Fruit fly (Drosophila melanogaster) whole organism, embryonic: ENCODE measurements around the gene CG7557.

Source experiments
- CG2712 ChIP-seq: fragments of 200-800 bp; optimal IDR thresholded peaks from 3 replicates; lab custom pipeline; 2019; ENCODE audit warnings: missing biosample characterization, mild to moderate bottlenecking, missing genetic modification characterization, moderate library complexity
- CG4854 ChIP-seq: fragments of 200-800 bp; sonication (Bioruptor generic); optimal IDR thresholded peaks from 2 replicates; lab custom pipeline; 2016; ENCODE audit warnings: missing biosample characterization, missing genetic modification characterization, inconsistent platforms
- CG6765 ChIP-seq: fragments of 200-800 bp; sonication (Bioruptor generic); optimal IDR thresholded peaks from 3 replicates; lab custom pipeline; 2017; ENCODE audit warnings: missing biosample characterization, mild to moderate bottlenecking, missing genetic modification characterization
- Hr78 ChIP-seq, 2 experiments: fragments of 200-800 bp in 1 of 2; fragments of >200 bp in 1 of 2; sonication (Bioruptor generic) in 1 of 2; optimal IDR thresholded peaks; 2 replicates each; lab custom pipeline; 2017 to 2019; ENCODE audit warnings: missing biosample characterization in 2 of 2, missing genetic modification characterization in 2 of 2, mild to moderate bottlenecking in 1 of 2, moderate library complexity in 1 of 2
- Jarid2 ChIP-seq: fragments of 200-800 bp; sonication (Bioruptor generic); optimal IDR thresholded peaks from 3 replicates; lab custom pipeline; 2017; ENCODE audit warnings: mild to moderate bottlenecking, missing biosample characterization, missing genetic modification reagents, missing genetic modification characterization
- TFAM ChIP-seq: fragments of 200-800 bp; sonication (Bioruptor generic); optimal IDR thresholded peaks from 2 replicates; lab custom pipeline; 2017; ENCODE audit warnings: missing biosample characterization, missing genetic modification characterization, inconsistent platforms
- hkb ChIP-seq, 2 experiments: fragments of 200-800 bp in 1 of 2; fragments of >200 bp in 1 of 2; sonication (Bioruptor generic) in 1 of 2; IDR thresholded peaks in 1 of 2; optimal IDR thresholded peaks in 1 of 2; 2 replicates each; pipeline versions ENCODE4 v1.3.6 to Lab custom; 2017 to 2022; ENCODE audit warnings: missing biosample characterization in 1 of 2, missing genetic modification characterization in 1 of 2
- repo ChIP-seq: fragments of 200-800 bp; sonication (Bioruptor generic); optimal IDR thresholded peaks from 2 replicates; lab custom pipeline; 2016; ENCODE audit warnings: missing biosample characterization, missing genetic modification characterization
- stwl ChIP-seq: fragments of 200-800 bp; sonication (Bioruptor generic); optimal IDR thresholded peaks from 3 replicates; lab custom pipeline; 2018; ENCODE audit warnings: missing biosample characterization, mild to moderate bottlenecking, missing genetic modification characterization, moderate library complexity

DNA sequence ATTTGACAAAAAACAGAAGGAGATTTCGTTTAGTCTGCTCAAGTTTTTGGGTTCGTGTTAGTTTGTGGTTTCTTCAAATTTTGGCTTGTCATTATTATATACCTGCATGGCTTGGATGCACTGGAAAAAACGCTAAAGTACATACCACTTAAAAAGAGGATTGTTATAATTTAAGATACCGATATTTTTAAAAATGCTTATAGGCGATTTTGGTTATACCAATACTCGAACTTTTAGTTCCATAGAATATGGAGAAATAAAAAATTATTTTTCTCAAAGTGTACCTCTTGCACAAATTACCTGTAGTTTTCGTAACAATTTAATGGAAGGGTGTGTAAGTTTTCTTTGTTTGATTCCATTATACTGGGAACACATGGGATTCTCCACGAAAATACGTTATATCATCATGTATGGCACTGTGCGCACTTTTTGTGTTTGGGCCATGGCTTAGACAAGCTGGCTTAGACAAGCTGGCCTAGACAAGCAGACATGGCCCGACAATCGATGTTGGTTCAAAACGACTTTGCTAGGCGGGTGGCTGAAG lies 20.5 kb downstream of the CG7557 start, which contains the start of gene Fum3:
- no peak for TF ChIP-seq Hr78 (GFP tag; optimal IDR thresholded peaks at IDR 0.05; lab: Kevin White, UChicago)
- TF ChIP-seq Jarid2 (GFP tag; lab: Kevin White, UChicago), result no peak
- TF ChIP-seq stwl, result no peak
- TF ChIP-seq CG6765 (GFP tag; lab: Kevin White, UChicago), result no peak
- no peak for TF ChIP-seq TFAM (GFP tag; lab: Kevin White, UChicago)
- TF ChIP-seq CG4854 (GFP tag; lab: Kevin White, UChicago), result no peak
- TF ChIP-seq repo (GFP tag; lab: Kevin White, UChicago), result no peak
- peak; percentile 43 for TF ChIP-seq CG2712
- TF ChIP-seq hkb (optimal IDR thresholded peaks at IDR 0.05; lab: Kevin White, UChicago), result no peak
- peak; percentile 32; the same call in 1 of the 2 replicates for TF ChIP-seq hkb (GFP tag; IDR thresholded peaks at IDR 0.05; lab: Robert Waterston, UW)
